Fruit fly (Drosophila melanogaster) whole organism, embryonic: ENCODE data around the gene lili.

Source experiments
- Adf1 ChIP-seq: fragments of 200-800 bp; sonication (Bioruptor generic); IDR thresholded peaks from 2 replicates; pipeline ENCODE4 v1.3.6; 2022; ENCODE audit warnings: missing biosample characterization, missing genetic modification characterization
- B-H1 ChIP-seq: fragments of 200-800 bp; sonication (Bioruptor generic); IDR thresholded peaks from 3 replicates; pipeline ENCODE4 v1.3.6; 2022; ENCODE audit warnings: missing biosample characterization, missing genetic modification characterization
- Bdp1 ChIP-seq: fragments of 200-800 bp; sonication (Bioruptor generic); optimal IDR thresholded peaks from 3 replicates; lab custom pipeline; 2016; ENCODE audit warnings: missing biosample characterization, missing genetic modification characterization
- CG10654 ChIP-seq: fragments of 200-800 bp; sonication (Bioruptor generic); optimal IDR thresholded peaks from 2 replicates; lab custom pipeline; 2016; ENCODE audit warnings: missing biosample characterization, missing genetic modification characterization
- CG11085 ChIP-seq: fragments of 200-800 bp; sonication (Bioruptor generic); IDR thresholded peaks from 2 replicates; pipeline ENCODE4 v1.3.6; 2022; ENCODE audit warnings: missing biosample characterization, missing genetic modification characterization
- CG11456 ChIP-seq: fragments of 200-800 bp; sonication (Bioruptor generic); IDR thresholded peaks from 3 replicates; pipeline ENCODE4 v1.3.6; 2022; ENCODE audit warnings: missing biosample characterization, missing genetic modification characterization
- CG11504 ChIP-seq: fragments of 200-800 bp; sonication (Bioruptor generic); optimal IDR thresholded peaks from 3 replicates; lab custom pipeline; 2019; ENCODE audit warnings: missing biosample characterization, mild to moderate bottlenecking, missing genetic modification characterization, moderate library complexity
- CG2116 ChIP-seq: fragments of 200-800 bp; sonication (Bioruptor generic); optimal IDR thresholded peaks from 3 replicates; lab custom pipeline; 2018; ENCODE audit warnings: missing biosample characterization, mild to moderate bottlenecking, missing genetic modification characterization
- CG3407 ChIP-seq: fragments of 200-800 bp; sonication (Bioruptor generic); optimal IDR thresholded peaks from 2 replicates; lab custom pipeline; 2018; ENCODE audit warnings: missing biosample characterization, mild to moderate bottlenecking, missing genetic modification characterization
- CG3847 ChIP-seq: fragments of 200-800 bp; sonication (Bioruptor generic); IDR thresholded peaks from 2 replicates; pipeline ENCODE4 v1.3.6; 2022; ENCODE audit warnings: missing biosample characterization, missing genetic modification characterization
- CG5245 ChIP-seq: fragments of 200-800 bp; sonication (Bioruptor generic); optimal IDR thresholded peaks from 3 replicates; lab custom pipeline; 2016; ENCODE audit warnings: missing biosample characterization, missing genetic modification characterization
- CG5953 ChIP-seq: fragments of 200-800 bp; sonication (Bioruptor generic); IDR thresholded peaks from 2 replicates; pipeline ENCODE4 v1.3.6; 2022; ENCODE audit warnings: missing biosample characterization, missing genetic modification characterization
- CG6765 ChIP-seq: fragments of 200-800 bp; sonication (Bioruptor generic); optimal IDR thresholded peaks from 3 replicates; lab custom pipeline; 2017; ENCODE audit warnings: missing biosample characterization, mild to moderate bottlenecking, missing genetic modification characterization
- CG7372 ChIP-seq: fragments of 200-800 bp; sonication (Bioruptor generic); IDR thresholded peaks from 2 replicates; pipeline ENCODE4 v1.3.6; 2022; ENCODE audit warnings: missing biosample characterization, missing genetic modification characterization
- CG7786 ChIP-seq: fragments of 200-800 bp; sonication (Bioruptor generic); optimal IDR thresholded peaks from 2 replicates; lab custom pipeline; 2016; ENCODE audit warnings: missing biosample characterization, missing genetic modification characterization
- CG8359 ChIP-seq: fragments of 200-800 bp; sonication (Bioruptor generic); optimal IDR thresholded peaks from 2 replicates; lab custom pipeline; 2017; ENCODE audit warnings: missing biosample characterization, mild to moderate bottlenecking, missing genetic modification characterization, borderline replicate concordance
- CG8765 ChIP-seq: fragments of 200-800 bp; sonication (Bioruptor generic); IDR thresholded peaks from 2 replicates; pipeline ENCODE4 v1.3.6; 2022; ENCODE audit warnings: missing biosample characterization, missing genetic modification characterization
- CkIIα-i1 ChIP-seq: fragments of 200-800 bp; sonication (Bioruptor generic); IDR thresholded peaks from 2 replicates; pipeline ENCODE4 v1.3.6; 2022; ENCODE audit warnings: missing biosample characterization, missing genetic modification characterization
- Hr39 ChIP-seq: fragments of >200 bp; optimal IDR thresholded peaks from 2 replicates; lab custom pipeline; 2017
- Meics ChIP-seq: fragments of 200-800 bp; sonication (Bioruptor generic); optimal IDR thresholded peaks from 2 replicates; lab custom pipeline; 2017; ENCODE audit warnings: missing biosample characterization, mild to moderate bottlenecking, missing genetic modification characterization
- Optix ChIP-seq: fragments of 200-800 bp; sonication (Bioruptor generic); IDR thresholded peaks from 3 replicates; pipeline ENCODE4 v1.3.6; 2022; ENCODE audit warnings: missing biosample characterization, missing genetic modification characterization
- Ssrp ChIP-seq: fragments of 200-800 bp; sonication (Bioruptor generic); optimal IDR thresholded peaks from 2 replicates; lab custom pipeline; 2018; ENCODE audit warnings: missing biosample characterization, mild to moderate bottlenecking, missing genetic modification characterization, moderate library complexity
- Xbp1 ChIP-seq: fragments of 200-800 bp; sonication (Bioruptor generic); optimal IDR thresholded peaks from 3 replicates; lab custom pipeline; 2016; ENCODE audit warnings: missing biosample characterization, mild to moderate bottlenecking, missing genetic modification characterization
- ap ChIP-seq: fragments of 200-800 bp; sonication (Bioruptor generic); IDR thresholded peaks from 2 replicates; pipeline ENCODE4 v1.3.6; 2022; ENCODE audit warnings: missing biosample characterization, missing genetic modification characterization
- bbx ChIP-seq: fragments of 200-800 bp; sonication (Bioruptor generic); IDR thresholded peaks from 2 replicates; pipeline ENCODE4 v1.3.6; 2022; ENCODE audit warnings: missing biosample characterization, missing genetic modification characterization; ENCODE audit not compliant: partially characterized antibody
- chif ChIP-seq, 2 experiments: fragments of 200-800 bp; sonication (Bioruptor generic); optimal IDR thresholded peaks; 3 replicates each; lab custom pipeline; 2016; ENCODE audit warnings: missing biosample characterization in 2 of 2, missing genetic modification characterization in 2 of 2
- da ChIP-seq: fragments of 200-800 bp; sonication (Bioruptor generic); optimal IDR thresholded peaks from 2 replicates; lab custom pipeline; 2016; ENCODE audit warnings: missing biosample characterization, missing genetic modification characterization
- fd102C ChIP-seq: fragments of 200-800 bp; sonication (Bioruptor generic); optimal IDR thresholded peaks from 2 replicates; lab custom pipeline; 2018; ENCODE audit warnings: missing biosample characterization, mild to moderate bottlenecking, missing genetic modification characterization, moderate library complexity
- gsb-n ChIP-seq: fragments of 200-800 bp; sonication (Bioruptor generic); optimal IDR thresholded peaks from 3 replicates; lab custom pipeline; 2018; ENCODE audit warnings: missing biosample characterization, mild to moderate bottlenecking, missing genetic modification characterization
- ken ChIP-seq: fragments of 200-800 bp; sonication (Bioruptor generic); IDR thresholded peaks from 3 replicates; pipeline ENCODE4 v1.3.6; 2022; ENCODE audit warnings: missing biosample characterization, missing genetic modification characterization
- klu ChIP-seq: fragments of 200-800 bp; sonication (Bioruptor generic); IDR thresholded peaks from 2 replicates; pipeline ENCODE4 v1.3.6; 2022; ENCODE audit warnings: missing biosample characterization, missing genetic modification characterization
- lab ChIP-seq: fragments of 200-800 bp; sonication (Bioruptor generic); optimal IDR thresholded peaks from 3 replicates; lab custom pipeline; 2017; ENCODE audit warnings: missing biosample characterization, missing genetic modification characterization, mild to moderate bottlenecking, moderate library complexity, missing genetic modification reagents
- luna ChIP-seq: fragments of 200-800 bp; sonication (Bioruptor generic); optimal IDR thresholded peaks from 2 replicates; lab custom pipeline; 2016; ENCODE audit warnings: missing biosample characterization, missing genetic modification characterization
- psq ChIP-seq: fragments of 200-800 bp; sonication (Bioruptor generic); optimal IDR thresholded peaks from 2 replicates; lab custom pipeline; 2017; ENCODE audit warnings: missing biosample characterization, missing genetic modification characterization
- sim ChIP-seq: fragments of 200-800 bp; sonication (Bioruptor generic); IDR thresholded peaks from 2 replicates; pipeline ENCODE4 v1.3.6; 2022; ENCODE audit warnings: missing biosample characterization, missing genetic modification characterization
- slbo ChIP-seq: fragments of 200-800 bp; sonication (Bioruptor generic); IDR thresholded peaks from 2 replicates; pipeline ENCODE4 v1.3.6; 2022; ENCODE audit warnings: missing biosample characterization, missing genetic modification characterization
- sna ChIP-seq: fragments of 200-800 bp; sonication (Bioruptor generic); IDR thresholded peaks from 2 replicates; pipeline ENCODE4 v1.3.6; 2022; ENCODE audit warnings: missing biosample characterization, missing genetic modification characterization; ENCODE audit not compliant: partially characterized antibody
- sob ChIP-seq: fragments of 200-800 bp; sonication (Bioruptor generic); IDR thresholded peaks from 2 replicates; pipeline ENCODE4 v1.3.6; 2022; ENCODE audit warnings: missing biosample characterization, missing genetic modification characterization
- sr ChIP-seq: fragments of 200-800 bp; sonication (Bioruptor generic); IDR thresholded peaks from 3 replicates; pipeline ENCODE4 v1.3.6; 2022; ENCODE audit warnings: missing biosample characterization, missing genetic modification characterization
- vfl ChIP-seq: fragments of 200-800 bp; sonication (Bioruptor generic); optimal IDR thresholded peaks from 2 replicates; lab custom pipeline; 2016; ENCODE audit warnings: missing biosample characterization, missing genetic modification characterization
- wdn ChIP-seq: fragments of 200-800 bp; sonication (Bioruptor generic); IDR thresholded peaks from 2 replicates; pipeline ENCODE4 v1.3.6; 2022; ENCODE audit warnings: missing biosample characterization, missing genetic modification characterization
- wek ChIP-seq: fragments of 200-800 bp; sonication (Bioruptor generic); optimal IDR thresholded peaks from 3 replicates; lab custom pipeline; 2018; ENCODE audit warnings: missing biosample characterization, mild to moderate bottlenecking, missing genetic modification characterization, moderate library complexity
- zen2 ChIP-seq: fragments of 200-800 bp; sonication (Bioruptor generic); IDR thresholded peaks from 3 replicates; pipeline ENCODE4 v1.3.6; 2022; ENCODE audit warnings: missing biosample characterization, missing genetic modification characterization; ENCODE audit not compliant: partially characterized antibody

lili gene

DNA sequence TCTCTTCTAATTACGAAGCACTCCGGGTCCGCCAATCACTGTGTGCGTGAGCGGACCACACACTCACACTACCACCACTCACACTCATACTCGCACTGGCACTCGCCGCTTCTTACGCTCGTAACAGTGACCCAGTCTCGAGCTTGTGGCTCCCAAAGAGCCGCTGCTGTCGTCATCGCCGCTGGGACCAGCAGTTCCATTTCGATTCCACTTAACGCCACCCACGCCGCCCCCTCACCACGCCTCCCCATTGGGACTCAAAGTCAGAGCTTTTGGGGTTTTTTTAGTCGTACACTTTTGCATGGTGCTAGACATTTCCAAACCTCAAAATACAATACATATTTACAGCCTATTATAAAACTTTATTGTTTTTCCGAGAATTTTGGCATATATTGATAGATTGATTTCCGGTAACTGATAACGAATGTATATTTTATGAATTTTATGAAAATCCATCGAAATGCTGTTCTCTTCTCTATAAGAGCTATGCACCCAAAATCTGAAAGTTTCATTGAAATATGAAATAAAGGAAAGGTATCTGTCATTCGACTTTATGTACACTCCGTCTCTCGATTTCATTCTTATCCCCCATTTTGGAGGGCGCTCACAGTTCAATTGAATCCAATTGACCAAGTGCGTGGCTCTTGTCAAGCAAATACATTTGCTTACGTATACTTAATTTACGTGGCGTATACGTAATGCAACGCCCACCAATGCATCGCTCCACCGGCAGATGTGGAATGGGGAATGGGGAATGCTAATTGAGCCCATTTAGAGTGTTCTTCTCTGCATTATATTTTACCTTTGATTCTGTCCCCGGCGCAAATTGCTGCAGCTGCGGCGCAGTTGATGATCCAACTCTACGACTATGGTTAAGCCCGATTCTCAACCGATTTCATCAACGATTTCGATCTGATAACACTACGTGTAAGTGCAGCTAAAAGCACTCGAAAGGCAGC lies 42.3 kb downstream of the lili start, which contains the start of gene CG42331 (continued):
- TF ChIP-seq gsb-n = peak; percentile 54
- peak; percentile 30 for TF ChIP-seq CG7372 (GFP tag; lab: Robert Waterston, UW)
- TF ChIP-seq psq (GFP tag; lab: Kevin White, UChicago) = peak; percentile 6
- TF ChIP-seq Xbp1 (GFP tag; lab: Kevin White, UChicago) = peak; percentile 65
- TF ChIP-seq luna (GFP tag; lab: Kevin White, UChicago) = no peak
- peak; percentile 45 to 51 for TF ChIP-seq chif (GFP tag; optimal IDR thresholded peaks at IDR 0.05; lab: Kevin White, UChicago)
- TF ChIP-seq CG6765 (GFP tag; lab: Kevin White, UChicago) = no peak
- no peak for TF ChIP-seq vfl (GFP tag; lab: Kevin White, UChicago)

DNA sequence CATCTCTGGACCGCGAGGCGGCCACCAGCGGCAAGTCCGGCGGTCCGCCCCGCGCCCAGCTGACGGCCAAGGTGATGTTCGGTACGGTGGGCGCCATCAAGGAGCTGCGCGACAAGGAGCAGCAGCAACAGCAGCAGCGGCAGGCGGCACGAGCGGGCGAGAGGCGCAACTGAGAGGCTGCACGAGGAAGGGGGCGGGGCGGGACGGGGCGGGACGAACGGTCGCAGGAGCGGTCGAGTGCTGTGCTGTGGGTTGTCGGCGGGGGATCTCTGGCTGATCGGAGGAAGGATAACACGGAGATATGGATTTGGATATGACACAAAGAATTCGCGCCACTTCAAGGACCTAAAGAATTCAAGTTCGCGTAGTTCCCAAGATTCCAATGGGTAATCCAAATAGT lies 44.2 kb downstream of the lili start:
- TF ChIP-seq slbo (GFP tag; lab: Robert Waterston, UW) (0 out of 2 replicates have a peak, but pooled peaks have one; percentile 8), sr (GFP tag; lab: Robert Waterston, UW) (0 out of 3 replicates have a peak, but pooled peaks have one; percentile 33), CG3847 (GFP tag; lab: Robert Waterston, UW) (peak; percentile 14; the same call in 1 of the 2 replicates), Hr39 (lab: Kevin White, UChicago) (peak; percentile 54), CG11456 (GFP tag; lab: Robert Waterston, UW) (peak; percentile 26; the same call in 1 of the 3 replicates), sna (GFP tag; lab: Robert Waterston, UW) (0 out of 2 replicates have a peak, but pooled peaks have one; percentile 24), CG2116 (GFP tag; lab: Kevin White, UChicago) (no peak), Meics (GFP tag; lab: Kevin White, UChicago) (no peak)
- TF ChIP-seq, all 482 proteins: peak for 6

DNA sequence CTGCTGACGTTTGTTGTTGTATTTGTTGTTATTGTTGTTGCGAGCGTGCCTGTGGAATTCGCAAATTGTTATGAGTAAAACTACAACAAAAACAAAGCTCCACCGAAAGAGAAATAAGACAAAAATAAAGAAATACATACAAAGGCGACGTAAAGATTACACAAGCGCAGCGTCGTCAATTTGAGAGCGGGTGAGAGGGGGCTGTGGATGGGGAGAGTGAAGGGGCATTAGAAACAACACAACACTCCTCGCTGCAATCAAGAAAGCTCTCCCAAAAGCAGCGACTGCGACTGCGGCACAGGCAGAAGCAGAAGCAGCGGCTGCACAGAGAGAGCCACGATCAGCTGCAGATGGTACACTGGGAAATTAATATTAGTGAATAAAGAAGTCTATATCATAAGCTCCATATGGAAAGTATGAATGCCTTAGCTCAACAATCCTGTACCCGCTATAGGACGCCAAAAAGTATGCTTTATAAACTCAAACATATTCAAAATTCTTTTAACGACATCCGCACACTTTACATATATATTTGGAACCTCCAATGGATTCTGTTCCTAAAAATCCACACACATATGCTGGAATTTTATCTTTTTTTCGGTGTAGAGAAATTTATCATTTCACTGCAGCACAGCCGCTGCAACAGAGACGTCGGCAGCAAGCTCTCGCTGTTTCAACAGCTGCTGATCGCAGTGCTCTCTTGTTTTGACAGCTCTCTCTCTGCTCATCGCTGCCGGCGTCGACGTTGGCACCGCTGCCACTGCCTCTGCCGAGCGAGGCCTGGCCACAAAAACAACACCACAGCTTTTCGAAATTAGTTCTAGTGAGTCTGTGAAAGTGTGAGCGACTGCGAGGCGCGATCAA lies 45.0 kb downstream of the lili start, which contains the start of gene CG13631:
CG13631 (plus strand) TSS at position 814 of the 864 bp plus-strand sequence.
- TF ChIP-seq Adf1 = peak; percentile 87
- peak; percentile 95 for TF ChIP-seq Optix (GFP tag; lab: Robert Waterston, UW)
- peak; percentile 72 for TF ChIP-seq da (GFP tag; lab: Kevin White, UChicago)
- peak; percentile 74 for TF ChIP-seq wek
- peak; percentile 87 for TF ChIP-seq B-H1 (GFP tag; lab: Robert Waterston, UW)
- TF ChIP-seq CG8359 = peak; percentile 91
- peak; percentile 19; the same call in 1 of the 2 replicates for TF ChIP-seq CG8765
- no peak for TF ChIP-seq fd102C
- TF ChIP-seq klu (GFP tag; lab: Robert Waterston, UW) = peak; percentile 64; the same call in 1 of the 2 replicates
- peak; percentile 94 for TF ChIP-seq CG5953 (GFP tag; lab: Robert Waterston, UW)
- peak; percentile 86 for TF ChIP-seq lab
- TF ChIP-seq CG3407 (GFP tag; lab: Kevin White, UChicago) = peak; percentile 95
- peak; percentile 88 for TF ChIP-seq CG7786
- peak; percentile 86 for TF ChIP-seq Bdp1 (GFP tag; lab: Kevin White, UChicago)
- TF ChIP-seq zen2 (GFP tag; lab: Robert Waterston, UW) = no peak
- peak; percentile 90 for TF ChIP-seq ap (GFP tag; lab: Robert Waterston, UW)
- no peak; the same call in 1 of the 2 replicates for TF ChIP-seq CG11085
- TF ChIP-seq sim (GFP tag; lab: Robert Waterston, UW) = peak; percentile 67; the same call in 1 of the 2 replicates
- no peak for TF ChIP-seq bbx (GFP tag; lab: Robert Waterston, UW)
- peak; percentile 77 for TF ChIP-seq sob (GFP tag; lab: Robert Waterston, UW)
- TF ChIP-seq CG11504 (tag; lab: Kevin White, UChicago) = peak; percentile 96
- peak; percentile 98 for TF ChIP-seq Ssrp (tag; lab: Kevin White, UChicago)
- peak; percentile 96 for TF ChIP-seq ken
- TF ChIP-seq CG10654 (GFP tag; lab: Kevin White, UChicago) = peak; percentile 93
- TF ChIP-seq CkIIα-i1 = peak; percentile 38; the same call in 1 of the 2 replicates
- 0 out of 2 replicates have a peak, but pooled peaks have one; percentile 51 for TF ChIP-seq wdn (GFP tag; lab: Robert Waterston, UW)
- peak; percentile 94 for TF ChIP-seq CG5245 (GFP tag; lab: Kevin White, UChicago)
